Worm (Caenorhabditis elegans): ENCODE data around the gene rsa-2.
A peak's percentile ranks its signal among the peaks of the same experiment; 100 is the strongest.

The rsa-2 gene

ce11 chrIII:11066691-11067090 lies 3.4 kb downstream of the rsa-2 start (continued):
- TF ChIP-seq xnd-1 (tag; optimal IDR thresholded peaks at IDR 0.05), result no peak
- no peak for TF ChIP-seq ets-4 (GFP tag; optimal IDR thresholded peaks at IDR 0.05)
- TF ChIP-seq hlh-12 (tag; optimal IDR thresholded peaks at IDR 0.05), result no peak
- TF ChIP-seq dox-1 (GFP tag; IDR thresholded peaks at IDR 0.05), result peak; percentile 82
- TF ChIP-seq pbrm-1 (GFP tag; IDR thresholded peaks at IDR 0.05), result peak; percentile 92
- TF ChIP-seq egl-18 (GFP tag; IDR thresholded peaks at IDR 0.05), result peak; percentile 77; the same call in 1 of the 2 replicates
- peak; percentile 17 to 60 for TF ChIP-seq let-607 (tag; optimal IDR thresholded peaks at IDR 0.05)
- no peak for TF ChIP-seq F22D6.2 (tag; optimal IDR thresholded peaks at IDR 0.05)
- TF ChIP-seq cebp-2 (GFP tag; IDR thresholded peaks at IDR 0.05), result no peak
- TF ChIP-seq ztf-3 (GFP tag; optimal IDR thresholded peaks at IDR 0.05), result peak; percentile 64

- TF ChIP-seq ztf-18 (tag; optimal IDR thresholded peaks at IDR 0.05) (no peak), madf-10 (tag; optimal IDR thresholded peaks at IDR 0.05) (no peak), madf-8 (GFP tag; conservative IDR thresholded peaks at IDR 0.05) (no peak), zim-3 (tag; optimal IDR thresholded peaks at IDR 0.05) (no peak), D2030.7 (GFP tag; IDR thresholded peaks at IDR 0.05) (no peak), lin-54 (GFP tag; optimal IDR thresholded peaks at IDR 0.05) (no peak), F33H1.4 (GFP tag; IDR thresholded peaks at IDR 0.05) (no peak), egl-18 (GFP tag; IDR thresholded peaks at IDR 0.05) (no peak), mcd-1 (GFP tag; IDR thresholded peaks at IDR 0.05) (no peak)
These were observed 5.3 kb downstream of the rsa-2 start, which contains the start of gene W09D6.1 for ce11 chrIII:11068553-11068952. TSS of gene W09D6.1 (plus strand) at chrIII:11068853.

- no peak for TF ChIP-seq C06A6.2 (GFP tag; conservative IDR thresholded peaks at IDR 0.05)
- TF ChIP-seq madf-10 (tag; optimal IDR thresholded peaks at IDR 0.05), result no peak
- TF ChIP-seq F23B12.7 (tag; optimal IDR thresholded peaks at IDR 0.05; ENCODE audit: insufficient read depth), result no peak
- no peak for TF ChIP-seq pbrm-1 (GFP tag; IDR thresholded peaks at IDR 0.05)
- TF ChIP-seq madf-8 (GFP tag; conservative IDR thresholded peaks at IDR 0.05), result no peak
- TF ChIP-seq ets-4 (GFP tag; optimal IDR thresholded peaks at IDR 0.05), result no peak
- no peak for TF ChIP-seq bed-1 (GFP tag; IDR thresholded peaks at IDR 0.05)
- TF ChIP-seq aptf-3 (GFP tag; IDR thresholded peaks at IDR 0.05), result no peak
- TF ChIP-seq let-526 (GFP tag; IDR thresholded peaks at IDR 0.05), result no peak
- no peak for TF ChIP-seq K12H6.12 (tag; optimal IDR thresholded peaks at IDR 0.05)
- no peak for TF ChIP-seq ztf-3 (GFP tag; optimal IDR thresholded peaks at IDR 0.05)
These were observed 6.0 kb downstream of the rsa-2 start for ce11 chrIII:11069265-11069664.

- TF ChIP-seq snpc-1.3 (tag; optimal IDR thresholded peaks at IDR 0.05; ENCODE audit: insufficient read depth) (no peak), egl-44 (GFP tag; IDR thresholded peaks at IDR 0.05) (no peak), ceh-100 (GFP tag; IDR thresholded peaks at IDR 0.05) (no peak), hlh-26 (GFP tag; conservative IDR thresholded peaks at IDR 0.05) (no peak), cebp-2 (GFP tag; IDR thresholded peaks at IDR 0.05) (no peak), lag-1 (GFP tag; IDR thresholded peaks at IDR 0.05) (no peak), Y67H2A.10 (GFP tag; conservative IDR thresholded peaks at IDR 0.05) (no peak), F57C9.4 (tag; optimal IDR thresholded peaks at IDR 0.05) (no peak), Y56A3A.18 (GFP tag; IDR thresholded peaks at IDR 0.05) (no peak), atf-7 (tag; optimal IDR thresholded peaks at IDR 0.05) (no peak), Y53F4B.3 (GFP tag; IDR thresholded peaks at IDR 0.05) (no peak), B0035.1 (tag; optimal IDR thresholded peaks at IDR 0.05) (no peak)
These were observed 6.9 kb downstream of the rsa-2 start for ce11 chrIII:11070210-11070609.
